Fruit fly (Drosophila melanogaster): ENCODE measurements around the gene CG17361.

CG17361 gene

dm6 chr3L:14028485-14029384 is 31.7 kb downstream of the CG17361 start, which contains the start of gene Ptip (continued):
- TF ChIP-seq CG3995 (GFP tag; optimal IDR thresholded peaks at IDR 0.05) (peak; percentile 55), cato (GFP tag; optimal IDR thresholded peaks at IDR 0.05; ENCODE audit: borderline replicate concordance) (no peak), ind (GFP tag; optimal IDR thresholded peaks at IDR 0.05) (no peak), CG18764 (GFP tag; optimal IDR thresholded peaks at IDR 0.05) (no peak), Sox100B (GFP tag; optimal IDR thresholded peaks at IDR 0.05) (no peak), ci (GFP tag; IDR thresholded peaks at IDR 0.05) (peak; percentile 87), peb (GFP tag; IDR thresholded peaks at IDR 0.05) (no peak), CG12299 (tag; optimal IDR thresholded peaks at IDR 0.05) (no peak), az2 (GFP tag; optimal IDR thresholded peaks at IDR 0.05) (no peak), slbo (GFP tag; IDR thresholded peaks at IDR 0.05) (peak; percentile 61), caup (GFP tag; optimal IDR thresholded peaks at IDR 0.05; ENCODE audit: severe bottlenecking) (peak; percentile 70), CG11723 (GFP tag; optimal IDR thresholded peaks at IDR 0.05) (no peak), CG11696 (GFP tag; IDR thresholded peaks at IDR 0.05) (peak; percentile 25; the same call in 1 of the 2 replicates), CG9932 (GFP tag; IDR thresholded peaks at IDR 0.05) (peak; percentile 67), CG14965 (GFP tag; optimal IDR thresholded peaks at IDR 0.05; ENCODE audit: borderline replicate concordance) (no peak), repo (GFP tag; optimal IDR thresholded peaks at IDR 0.05) (no peak), HmgD (GFP tag; optimal IDR thresholded peaks at IDR 0.05) (peak; percentile 6), CG18011 (GFP tag; optimal IDR thresholded peaks at IDR 0.05) (no peak), CG16813 (GFP tag; IDR thresholded peaks at IDR 0.05; ENCODE audit: partially characterized antibody) (peak; percentile 98), MBD-R2 (GFP tag; IDR thresholded peaks at IDR 0.05) (peak; percentile 75), HmgZ (tag; optimal IDR thresholded peaks at IDR 0.05) (peak; percentile 74), br (optimal IDR thresholded peaks at IDR 0.05) (no peak), Med (GFP tag) (peak; percentile 92), Vsx1 (GFP tag; optimal IDR thresholded peaks at IDR 0.05) (no peak), esg (GFP tag; conservative IDR thresholded peaks at IDR 0.05) (no peak), cas (GFP tag; IDR thresholded peaks at IDR 0.05) (no peak), CG33213 (GFP tag; optimal IDR thresholded peaks at IDR 0.05) (peak; percentile 53), CG7372 (GFP tag; IDR thresholded peaks at IDR 0.05) (no peak), CG1233 (GFP tag; optimal IDR thresholded peaks at IDR 0.05) (no peak), bcd (GFP tag; optimal IDR thresholded peaks at IDR 0.05) (peak; percentile 89), dimm (GFP tag; IDR thresholded peaks at IDR 0.05) (no peak), gcm2 (GFP tag; optimal IDR thresholded peaks at IDR 0.05) (no peak), CG11456 (GFP tag; IDR thresholded peaks at IDR 0.05) (0 out of 3 replicates have a peak, but pooled peaks have one; percentile 7), CG31224 (GFP tag; IDR thresholded peaks at IDR 0.05) (no peak), CoRest (tag; optimal IDR thresholded peaks at IDR 0.05) (peak; percentile 47), pan (optimal IDR thresholded peaks at IDR 0.05) (no peak), pan (GFP tag; optimal IDR thresholded peaks at IDR 0.05 in 1 of 2, IDR thresholded peaks at IDR 0.05 in 1 of 2) (peak in 1 of 2 experiments; percentile 53), Poxn (GFP tag; IDR thresholded peaks at IDR 0.05) (no peak), rib (GFP tag; IDR thresholded peaks at IDR 0.05) (peak; percentile 53), CG7271 (tag; optimal IDR thresholded peaks at IDR 0.05) (no peak), nerfin-1 (tag; optimal IDR thresholded peaks at IDR 0.05) (peak; percentile 33), lilli (GFP tag; optimal IDR thresholded peaks at IDR 0.05) (peak; percentile 1), CG8924 (tag; optimal IDR thresholded peaks at IDR 0.05) (no peak), CG1529 (GFP tag; optimal IDR thresholded peaks at IDR 0.05) (peak; percentile 45), mld (GFP tag; IDR thresholded peaks at IDR 0.05; ENCODE audit: partially characterized antibody) (peak; percentile 91), inv (GFP tag; IDR thresholded peaks at IDR 0.05; ENCODE audit: partially characterized antibody) (peak; percentile 98), CG8765 (GFP tag; IDR thresholded peaks at IDR 0.05) (no peak), CG17385 (GFP tag; optimal IDR thresholded peaks at IDR 0.05) (peak; percentile 65), CG3726 (GFP tag; IDR thresholded peaks at IDR 0.05) (no peak), Aef1 (GFP tag; IDR thresholded peaks at IDR 0.05) (no peak)
